Fruit fly (Drosophila melanogaster): ENCODE measurements around the gene CG9837.

Gene CG9837

dm6 chr3R:8853197-8853596 lies 39.8 kb upstream of the CG9837 start (continued):
- TF ChIP-seq CG3919 (GFP tag; optimal IDR thresholded peaks at IDR 0.05), result peak; percentile 25
- peak; percentile 28 for TF ChIP-seq Sox102F (GFP tag; optimal IDR thresholded peaks at IDR 0.05)
- peak; percentile 68 for TF ChIP-seq esn (GFP tag; optimal IDR thresholded peaks at IDR 0.05)
- peak; percentile 35 for TF ChIP-seq OdsH (GFP tag; optimal IDR thresholded peaks at IDR 0.05)
- no peak for TF ChIP-seq ss (GFP tag; optimal IDR thresholded peaks at IDR 0.05)
- no peak for TF ChIP-seq CG6854 (GFP tag; optimal IDR thresholded peaks at IDR 0.05)
- peak; percentile 54 for TF ChIP-seq cyc (GFP tag; optimal IDR thresholded peaks at IDR 0.05)
- no peak for TF ChIP-seq Sox15 (GFP tag; optimal IDR thresholded peaks at IDR 0.05)
- TF ChIP-seq Blimp-1 (GFP tag; optimal IDR thresholded peaks at IDR 0.05), result no peak
- no peak for TF ChIP-seq Hr38 (GFP tag; optimal IDR thresholded peaks at IDR 0.05)
- peak; percentile 5 for TF ChIP-seq CG34406 (GFP tag; optimal IDR thresholded peaks at IDR 0.05)
- no peak for TF ChIP-seq Hr4 (GFP tag; optimal IDR thresholded peaks at IDR 0.05)
- no peak for TF ChIP-seq Lpt (GFP tag; optimal IDR thresholded peaks at IDR 0.05)
- no peak for TF ChIP-seq CG11762 (GFP tag; optimal IDR thresholded peaks at IDR 0.05; ENCODE audit: insufficient read depth)
- no peak for TF ChIP-seq Ets96B (tag; optimal IDR thresholded peaks at IDR 0.05)
- TF ChIP-seq CG32006 (GFP tag; optimal IDR thresholded peaks at IDR 0.05), result peak; percentile 31

dm6 chr3R:8850616-8851015 lies 37.2 kb upstream of the CG9837 start:
- TF ChIP-seq esn (GFP tag; optimal IDR thresholded peaks at IDR 0.05) (no peak), CG6792 (GFP tag; optimal IDR thresholded peaks at IDR 0.05) (no peak), fkh (GFP tag; optimal IDR thresholded peaks at IDR 0.05) (peak; percentile 66), topi (GFP tag; optimal IDR thresholded peaks at IDR 0.05) (no peak), CG32006 (GFP tag; optimal IDR thresholded peaks at IDR 0.05) (no peak), Smox (GFP tag; optimal IDR thresholded peaks at IDR 0.05) (no peak)

DNA sequence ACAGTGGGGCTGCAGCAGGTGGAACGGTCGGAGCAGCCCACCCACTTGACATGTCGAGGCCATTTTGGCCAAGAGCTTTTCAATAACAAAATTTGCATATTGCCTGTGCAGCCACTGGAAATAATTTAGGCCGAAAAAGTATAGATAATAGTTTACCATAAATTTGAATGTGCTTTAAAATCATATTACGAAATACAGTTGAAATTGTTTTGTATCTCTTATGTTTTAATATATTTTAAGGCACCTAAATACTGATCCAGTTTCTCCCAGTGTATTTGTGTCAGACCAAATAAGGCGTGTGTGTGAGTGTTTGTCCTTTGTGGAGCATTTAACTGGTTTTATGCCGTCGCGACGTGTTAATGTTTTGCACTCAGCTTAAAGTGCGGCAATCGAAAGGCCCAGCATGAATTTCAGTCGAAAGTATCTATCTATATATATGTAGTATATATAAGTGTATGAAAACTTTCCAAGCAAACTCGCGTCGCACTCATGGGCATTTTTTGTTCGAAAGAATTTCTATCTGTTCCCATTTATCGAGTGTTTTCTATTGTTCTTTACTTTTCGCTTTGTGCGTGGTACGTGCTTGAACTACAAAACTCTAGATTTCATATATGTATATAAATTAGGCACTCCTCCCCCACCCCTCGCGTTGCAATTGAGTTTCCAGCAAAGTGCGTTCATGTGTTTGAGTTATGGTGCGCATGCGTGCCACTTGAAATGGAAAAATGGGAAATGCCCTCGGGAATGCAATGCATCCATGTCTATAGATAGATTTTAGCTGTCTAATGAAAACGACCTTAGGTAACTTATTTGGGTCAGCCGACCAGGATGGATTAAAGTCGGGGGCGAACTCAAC lies 36.2 kb upstream of the CG9837 start:
- TF ChIP-seq CG8319 (GFP tag; optimal IDR thresholded peaks at IDR 0.05), result peak; percentile 23
- TF ChIP-seq fd85E (GFP tag; optimal IDR thresholded peaks at IDR 0.05), result no peak
- TF ChIP-seq net (GFP tag; optimal IDR thresholded peaks at IDR 0.05), result peak; percentile 58
- peak; percentile 68 for TF ChIP-seq CG3919 (GFP tag; optimal IDR thresholded peaks at IDR 0.05)
- TF ChIP-seq CG10669 (GFP tag; optimal IDR thresholded peaks at IDR 0.05), result peak; percentile 64
- peak; percentile 48 for TF ChIP-seq topi (GFP tag; optimal IDR thresholded peaks at IDR 0.05)
- TF ChIP-seq CG3032 (tag; optimal IDR thresholded peaks at IDR 0.05), result peak; percentile 35
- TF ChIP-seq CG11902 (GFP tag; optimal IDR thresholded peaks at IDR 0.05), result peak; percentile 11
- peak; percentile 35 for TF ChIP-seq CG9139 (GFP tag; optimal IDR thresholded peaks at IDR 0.05)
- peak in 1 of 2 experiments; percentile 35 for TF ChIP-seq salr (GFP tag; optimal IDR thresholded peaks at IDR 0.05)
- no peak for TF ChIP-seq Eip93F (GFP tag; optimal IDR thresholded peaks at IDR 0.05)
- peak; percentile 21 for TF ChIP-seq CG4318 (GFP tag; optimal IDR thresholded peaks at IDR 0.05)
- TF ChIP-seq CG16779 (tag; optimal IDR thresholded peaks at IDR 0.05), result no peak
- peak; percentile 45 for TF ChIP-seq Smox (GFP tag; optimal IDR thresholded peaks at IDR 0.05)
- TF ChIP-seq CG6792 (GFP tag; optimal IDR thresholded peaks at IDR 0.05), result peak; percentile 55
- TF ChIP-seq Hr4 (GFP tag; optimal IDR thresholded peaks at IDR 0.05), result peak; percentile 67
- TF ChIP-seq Hr38 (GFP tag; optimal IDR thresholded peaks at IDR 0.05), result no peak
- peak; percentile 72 for TF ChIP-seq CG6163 (GFP tag; IDR thresholded peaks at IDR 0.05)
- TF ChIP-seq CG34406 (GFP tag; optimal IDR thresholded peaks at IDR 0.05), result peak; percentile 49
- TF ChIP-seq CG31627 (GFP tag; optimal IDR thresholded peaks at IDR 0.05), result peak; percentile 49
- no peak for TF ChIP-seq Blimp-1 (GFP tag; optimal IDR thresholded peaks at IDR 0.05)
- no peak for TF ChIP-seq Ets21C (GFP tag; optimal IDR thresholded peaks at IDR 0.05)
- TF ChIP-seq dac (GFP tag; optimal IDR thresholded peaks at IDR 0.05), result peak; percentile 11
- TF ChIP-seq ss (GFP tag; optimal IDR thresholded peaks at IDR 0.05), result peak in 1 of 2 experiments; percentile 50
- TF ChIP-seq CG1621 (tag; optimal IDR thresholded peaks at IDR 0.05), result peak; percentile 59
- TF ChIP-seq fkh (GFP tag; optimal IDR thresholded peaks at IDR 0.05), result no peak
- peak; percentile 55 for TF ChIP-seq spab (GFP tag; optimal IDR thresholded peaks at IDR 0.05)
- peak; percentile 2 for TF ChIP-seq fd59A (GFP tag; optimal IDR thresholded peaks at IDR 0.05)
- TF ChIP-seq lz (GFP tag; optimal IDR thresholded peaks at IDR 0.05), result peak; percentile 53
- TF ChIP-seq CG6276 (GFP tag; optimal IDR thresholded peaks at IDR 0.05), result peak; percentile 52
- TF ChIP-seq achi (GFP tag; optimal IDR thresholded peaks at IDR 0.05), result peak; percentile 62
- TF ChIP-seq CG11762 (GFP tag; optimal IDR thresholded peaks at IDR 0.05; ENCODE audit: insufficient read depth), result peak; percentile 52
- TF ChIP-seq Eip78C (GFP tag), result peak; percentile 87
- TF ChIP-seq svp (GFP tag), result peak; percentile 83
- peak; percentile 35 for TF ChIP-seq CG7368 (GFP tag; optimal IDR thresholded peaks at IDR 0.05)

All from whole organism, prepupa.